Worm (Caenorhabditis elegans): ENCODE results near the gene lgc-40.
A peak's percentile ranks its signal among the peaks of the same experiment; 100 is the strongest.

lgc-40 gene

DNA sequence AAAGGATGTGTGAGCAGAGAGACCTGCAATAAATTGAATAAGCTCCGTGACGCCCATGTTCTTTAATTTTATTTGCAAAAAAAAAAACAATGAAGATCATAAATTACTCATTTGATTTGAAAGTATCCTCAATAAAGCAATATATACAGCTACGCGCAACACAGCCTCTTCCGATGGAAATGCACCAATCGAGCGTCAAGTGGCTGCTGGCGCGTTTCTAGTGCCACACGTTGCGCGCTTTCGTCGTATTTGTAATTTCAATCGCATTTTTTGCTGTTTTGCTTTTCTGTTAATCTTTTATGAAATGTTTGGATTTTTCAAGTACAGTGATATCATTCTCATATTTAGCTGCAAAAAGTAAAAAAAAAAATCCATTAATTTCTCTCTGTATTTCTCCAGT, 22.3 kb downstream of the lgc-40 start (continued):
- TF ChIP-seq lsy-2 (tag; optimal IDR thresholded peaks at IDR 0.05) = peak; percentile 30 to 79
- peak; percentile 17 for TF ChIP-seq lin-11 (tag; optimal IDR thresholded peaks at IDR 0.05)
- TF ChIP-seq sem-4 (tag; optimal IDR thresholded peaks at IDR 0.05) = peak; percentile 35
- TF ChIP-seq sma-3 (GFP tag; optimal IDR thresholded peaks at IDR 0.05) = peak; percentile 75

ce11 chrX:2385453-2385852, 25.6 kb downstream of the lgc-40 start, which contains the start of gene F47G3.1:
Gene F47G3.1, plus strand, starts transcription at chrX:2385753.
- TF ChIP-seq sma-9 (GFP tag; optimal IDR thresholded peaks at IDR 0.05) (no peak), sma-9 (tag; optimal IDR thresholded peaks at IDR 0.05) (no peak), nhr-11 (tag; optimal IDR thresholded peaks at IDR 0.05) (no peak), unc-55 (GFP tag; optimal IDR thresholded peaks at IDR 0.05) (no peak), elt-3 (tag; optimal IDR thresholded peaks at IDR 0.05) (no peak), ama-1 (optimal IDR thresholded peaks at IDR 0.05) (no peak), unc-39 (tag; optimal IDR thresholded peaks at IDR 0.05) (no peak), alr-1 (tag; optimal IDR thresholded peaks at IDR 0.05) (no peak), skn-1 (tag; optimal IDR thresholded peaks at IDR 0.05) (no peak), crh-2 (tag; optimal IDR thresholded peaks at IDR 0.05) (no peak), mab-5 (tag; optimal IDR thresholded peaks at IDR 0.05) (no peak), fos-1 (tag; optimal IDR thresholded peaks at IDR 0.05) (no peak), mdl-1 (tag; optimal IDR thresholded peaks at IDR 0.05) (no peak), ztf-11 (tag; optimal IDR thresholded peaks at IDR 0.05) (no peak), C34F6.9 (tag; optimal IDR thresholded peaks at IDR 0.05) (no peak), lin-39 (tag; optimal IDR thresholded peaks at IDR 0.05) (no peak)

- TF ChIP-seq nhr-21 (tag; optimal IDR thresholded peaks at IDR 0.05) (no peak), sma-9 (GFP tag; optimal IDR thresholded peaks at IDR 0.05) (peak; percentile 51), sma-9 (tag; optimal IDR thresholded peaks at IDR 0.05) (no peak), crh-2 (tag; optimal IDR thresholded peaks at IDR 0.05) (no peak), sma-3 (GFP tag; optimal IDR thresholded peaks at IDR 0.05) (peak; percentile 8)
Observed at ce11 chrX:2386922-2387566, 27.1 kb downstream of the lgc-40 start.

DNA sequence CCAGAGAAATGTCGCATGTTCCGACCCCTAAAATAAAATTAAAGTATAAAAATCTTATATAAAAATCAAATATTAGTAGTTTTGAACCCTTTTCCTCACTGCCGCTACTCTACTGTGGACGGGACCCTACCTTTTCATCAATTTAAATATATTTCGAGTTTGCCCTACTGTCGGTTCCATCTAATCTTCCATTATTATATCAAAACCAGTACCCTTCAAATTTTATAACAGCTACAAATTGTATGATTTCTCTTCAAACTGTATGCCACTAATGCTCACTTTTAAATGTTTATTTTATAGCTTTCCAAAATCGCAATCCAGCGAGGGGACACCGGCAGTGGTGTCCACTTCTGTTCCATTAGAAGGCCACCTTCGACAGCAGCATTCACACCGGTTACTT, 35.1 kb downstream of the lgc-40 start, which contains the start of gene C43H6.6:
C43H6.6 (plus strand) TSS at position 301 of the 400 bp plus-strand sequence.
- TF ChIP-seq aly-2 (tag; optimal IDR thresholded peaks at IDR 0.05) (no peak), nhr-25 (tag; optimal IDR thresholded peaks at IDR 0.05) (no peak), mab-5 (tag; optimal IDR thresholded peaks at IDR 0.05) (no peak), snpc-4 (tag; optimal IDR thresholded peaks at IDR 0.05) (no peak), lin-39 (tag; optimal IDR thresholded peaks at IDR 0.05) (no peak), R02D3.7 (tag; optimal IDR thresholded peaks at IDR 0.05) (no peak), gmeb-1 (tag; optimal IDR thresholded peaks at IDR 0.05) (no peak), elt-1 (tag; optimal IDR thresholded peaks at IDR 0.05) (no peak), sem-4 (tag; optimal IDR thresholded peaks at IDR 0.05) (no peak), nhr-6 (tag; optimal IDR thresholded peaks at IDR 0.05) (no peak), lin-11 (tag; optimal IDR thresholded peaks at IDR 0.05) (no peak)

DNA sequence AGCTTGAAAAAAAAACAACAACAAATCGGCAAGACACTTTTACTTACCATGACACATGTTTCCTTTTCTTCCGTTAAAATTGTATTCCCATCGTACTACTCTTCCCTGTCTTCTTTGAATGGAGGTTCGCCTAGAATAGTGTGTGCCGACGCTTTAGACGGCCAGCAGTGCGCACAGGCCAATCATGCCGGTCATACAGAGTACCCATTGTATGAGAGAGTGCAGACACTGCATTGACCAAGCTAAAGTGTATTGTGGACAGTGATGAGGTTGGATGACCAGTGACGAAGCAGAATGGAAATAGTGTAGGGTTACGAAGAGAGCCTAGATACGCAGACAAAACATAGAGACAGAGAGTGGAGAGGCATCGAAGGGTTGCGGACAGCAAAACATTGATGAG, 42.0 kb downstream of the lgc-40 start, which contains the start of gene dhhc-9:
dhhc-9 (minus strand) TSS at position 154 of the 400 bp plus-strand sequence.
- TF ChIP-seq gmeb-1 (tag; optimal IDR thresholded peaks at IDR 0.05) = peak; percentile 38
- peak; percentile 49 for TF ChIP-seq C34F6.9 (tag; optimal IDR thresholded peaks at IDR 0.05)
- peak; percentile 22 for TF ChIP-seq sem-4 (tag; optimal IDR thresholded peaks at IDR 0.05)
- peak; percentile 35 for TF ChIP-seq unc-55 (GFP tag; optimal IDR thresholded peaks at IDR 0.05)
- TF ChIP-seq alr-1 (tag; optimal IDR thresholded peaks at IDR 0.05) = no peak
- peak; percentile 28 for TF ChIP-seq egl-27 (tag; optimal IDR thresholded peaks at IDR 0.05)
- TF ChIP-seq F13H6.1 (tag; optimal IDR thresholded peaks at IDR 0.05) = peak; percentile 86
- peak; percentile 38 for TF ChIP-seq nhr-6 (tag; optimal IDR thresholded peaks at IDR 0.05)
- peak; percentile 2 for TF ChIP-seq nhr-25 (tag; optimal IDR thresholded peaks at IDR 0.05)
- no peak for TF ChIP-seq ztf-1 (GFP tag; conservative IDR thresholded peaks at IDR 0.05)
- TF ChIP-seq fos-1 (tag; optimal IDR thresholded peaks at IDR 0.05) = peak; percentile 86
- peak; percentile 77 for TF ChIP-seq sma-9 (GFP tag; optimal IDR thresholded peaks at IDR 0.05)
- no peak for TF ChIP-seq sma-9 (tag; optimal IDR thresholded peaks at IDR 0.05)
- TF ChIP-seq snpc-4 (tag; optimal IDR thresholded peaks at IDR 0.05) = no peak
- TF ChIP-seq nhr-129 (tag; optimal IDR thresholded peaks at IDR 0.05) = peak; percentile 65
- TF ChIP-seq sma-3 (GFP tag; optimal IDR thresholded peaks at IDR 0.05) = peak; percentile 26
- no peak for TF ChIP-seq nhr-21 (tag; optimal IDR thresholded peaks at IDR 0.05)
- TF ChIP-seq crh-2 (tag; optimal IDR thresholded peaks at IDR 0.05) = no peak
- peak in 1 of 2 experiments; percentile 24 for TF ChIP-seq mdl-1 (tag; optimal IDR thresholded peaks at IDR 0.05)
- TF ChIP-seq lin-11 (tag; optimal IDR thresholded peaks at IDR 0.05) = peak; percentile 56
- TF ChIP-seq lsy-2 (tag; optimal IDR thresholded peaks at IDR 0.05) = peak in 1 of 2 experiments; percentile 58
- peak; percentile 15 for TF ChIP-seq mab-5 (tag; optimal IDR thresholded peaks at IDR 0.05)
- no peak for TF ChIP-seq ZK546.5 (tag; optimal IDR thresholded peaks at IDR 0.05)
- no peak for TF ChIP-seq nhr-12 (tag; optimal IDR thresholded peaks at IDR 0.05)

All from whole organism, L2 larva.